Worm (Caenorhabditis elegans) whole organism, L3 larva: ENCODE data around the gene Y54G2A.13.

Experiments
- ama-1 ChIP-seq: fragments of 150-350 bp; optimal IDR thresholded peaks from 2 replicates; lab custom pipeline; 2018
- unc-62 ChIP-seq: fragments of 150-350 bp; sonication (generic microtip); optimal IDR thresholded peaks from 4 replicates; lab custom pipeline; 2014; ENCODE audit warnings: missing biosample characterization, missing genetic modification reagents, missing genetic modification characterization
- ztf-4 ChIP-seq: fragments of 150-350 bp; optimal IDR thresholded peaks from 2 replicates; lab custom pipeline; 2014; ENCODE audit warnings: missing biosample characterization, missing genetic modification characterization

DNA sequence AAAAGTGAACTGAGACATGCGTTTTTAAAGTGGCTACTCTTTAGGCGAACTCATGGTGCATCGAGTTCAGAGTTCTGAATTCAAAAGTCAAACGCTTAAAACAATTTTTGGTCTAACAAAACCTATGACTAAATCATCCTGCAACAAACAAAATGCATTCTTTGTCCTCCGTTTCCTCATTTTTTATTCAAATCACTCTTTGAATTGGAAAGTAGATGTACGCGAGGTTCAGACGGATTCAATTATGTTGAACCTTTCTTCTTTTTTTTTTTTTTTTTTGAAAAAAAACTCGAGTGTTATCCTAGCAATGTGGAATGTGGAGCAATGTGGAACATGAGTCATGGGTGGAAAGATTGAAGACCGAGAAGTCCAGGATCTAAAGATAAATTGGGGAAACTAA, 39.2 kb upstream of the Y54G2A.13 start:
- no peak for TF ChIP-seq ztf-4 (tag; lab: Kevin White, UChicago)
- no peak for TF ChIP-seq ama-1
- no peak for TF ChIP-seq unc-62 (GFP tag; lab: Kevin White, UChicago)
